Fruit fly (Drosophila melanogaster): ENCODE measurements around the gene Zasp67.
A peak's percentile ranks its signal among the peaks of the same experiment; 100 is the strongest.

Gene Zasp67

DNA sequence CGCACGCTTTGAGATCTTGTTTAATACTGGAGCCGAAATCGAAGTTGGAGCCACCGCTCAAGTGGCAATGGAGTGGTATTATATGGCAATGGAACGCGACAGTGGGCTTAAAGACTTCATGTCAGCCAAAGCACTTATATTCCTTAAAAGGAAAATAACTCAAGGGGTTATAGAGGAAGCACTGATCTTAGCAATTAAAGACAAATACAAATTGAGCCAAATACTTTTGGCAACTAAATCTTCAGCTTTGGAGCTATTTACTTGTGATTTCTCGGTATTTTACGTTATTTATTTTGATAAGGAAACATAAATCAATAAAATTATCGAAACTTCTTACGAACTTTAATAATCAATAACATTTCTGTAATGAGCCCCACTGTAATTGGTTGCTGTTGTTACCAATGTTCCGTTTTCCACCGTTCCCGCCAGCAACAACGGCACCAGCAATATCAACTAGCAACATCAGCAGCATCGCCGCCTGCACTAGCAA, 53.4 kb downstream of the Zasp67 start (continued):
- peak; percentile 27 for TF ChIP-seq CHES-1-like (GFP tag; optimal IDR thresholded peaks at IDR 0.05)
- TF ChIP-seq Lim3 (GFP tag; IDR thresholded peaks at IDR 0.05): no peak
- no peak for TF ChIP-seq CG3838 (GFP tag; optimal IDR thresholded peaks at IDR 0.05)
- no peak for TF ChIP-seq CG4617 (GFP tag; optimal IDR thresholded peaks at IDR 0.05; ENCODE audit: borderline replicate concordance)
- TF ChIP-seq yki (optimal IDR thresholded peaks at IDR 0.05): no peak
- peak; percentile 93 for TF ChIP-seq nau (GFP tag; optimal IDR thresholded peaks at IDR 0.05)
- peak; percentile 12 for TF ChIP-seq trh (GFP tag; optimal IDR thresholded peaks at IDR 0.05)
- TF ChIP-seq Hsf (GFP tag; optimal IDR thresholded peaks at IDR 0.05): peak; percentile 68
- peak; percentile 83 for TF ChIP-seq peb (GFP tag; IDR thresholded peaks at IDR 0.05)
- peak; percentile 68 for TF ChIP-seq caup (GFP tag; optimal IDR thresholded peaks at IDR 0.05; ENCODE audit: severe bottlenecking)
- peak; percentile 77 for TF ChIP-seq CG3847 (GFP tag; IDR thresholded peaks at IDR 0.05)
- TF ChIP-seq dysf (GFP tag; IDR thresholded peaks at IDR 0.05): peak; percentile 92
- peak; percentile 76 for TF ChIP-seq gsb (GFP tag; IDR thresholded peaks at IDR 0.05)
- TF ChIP-seq Ssrp (tag; optimal IDR thresholded peaks at IDR 0.05): peak; percentile 74
- TF ChIP-seq ewg (GFP tag; optimal IDR thresholded peaks at IDR 0.05): peak; percentile 66
- peak; percentile 31 for TF ChIP-seq slp2 (GFP tag; optimal IDR thresholded peaks at IDR 0.05)
- TF ChIP-seq sc (optimal IDR thresholded peaks at IDR 0.05): no peak
- TF ChIP-seq sc (GFP tag; optimal IDR thresholded peaks at IDR 0.05): peak; percentile 58
- peak; percentile 85 for TF ChIP-seq CG6654 (GFP tag; optimal IDR thresholded peaks at IDR 0.05)
- peak; percentile 75 for TF ChIP-seq sqz (GFP tag; optimal IDR thresholded peaks at IDR 0.05)
- TF ChIP-seq CG31388 (GFP tag; optimal IDR thresholded peaks at IDR 0.05): peak; percentile 87
- peak; percentile 76 for TF ChIP-seq CG15601 (tag; optimal IDR thresholded peaks at IDR 0.05)
- TF ChIP-seq pum (GFP tag; optimal IDR thresholded peaks at IDR 0.05): peak; percentile 85
- TF ChIP-seq CG6254 (GFP tag; optimal IDR thresholded peaks at IDR 0.05): peak; percentile 92
- TF ChIP-seq H15 (GFP tag; IDR thresholded peaks at IDR 0.05): peak; percentile 83; the same call in 2 of the 3 replicates
- TF ChIP-seq Gsc (GFP tag; IDR thresholded peaks at IDR 0.05): peak; percentile 67
- peak; percentile 80 for TF ChIP-seq gcm (GFP tag; optimal IDR thresholded peaks at IDR 0.05)
- TF ChIP-seq emc (GFP tag; optimal IDR thresholded peaks at IDR 0.05): peak; percentile 40
- TF ChIP-seq CG16863 (GFP tag; optimal IDR thresholded peaks at IDR 0.05): peak; percentile 51
- TF ChIP-seq YL-1 (GFP tag; optimal IDR thresholded peaks at IDR 0.05): peak; percentile 12
- TF ChIP-seq NC2β (GFP tag; optimal IDR thresholded peaks at IDR 0.05): peak; percentile 60
- TF ChIP-seq HLHmδ (GFP tag; optimal IDR thresholded peaks at IDR 0.05): no peak
- peak; percentile 81 for TF ChIP-seq CG32767 (GFP tag; IDR thresholded peaks at IDR 0.05)
- TF ChIP-seq CG5245 (GFP tag; optimal IDR thresholded peaks at IDR 0.05): peak; percentile 89
- peak; percentile 44; the same call in 1 of the 2 replicates for TF ChIP-seq CG1024 (GFP tag; IDR thresholded peaks at IDR 0.05)
- TF ChIP-seq CG4282 (GFP tag; optimal IDR thresholded peaks at IDR 0.05): peak; percentile 4
- peak; percentile 93 for TF ChIP-seq CG13296 (GFP tag; optimal IDR thresholded peaks at IDR 0.05)
- TF ChIP-seq pan (optimal IDR thresholded peaks at IDR 0.05): no peak
- TF ChIP-seq pan (GFP tag; optimal IDR thresholded peaks at IDR 0.05 in 1 of 2, IDR thresholded peaks at IDR 0.05 in 1 of 2): peak in 1 of 2 experiments; percentile 89
- TF ChIP-seq Bdp1 (GFP tag; optimal IDR thresholded peaks at IDR 0.05): peak; percentile 5
- peak; percentile 76 for TF ChIP-seq CG8359 (GFP tag; optimal IDR thresholded peaks at IDR 0.05; ENCODE audit: borderline replicate concordance)
- no peak for TF ChIP-seq Dll (GFP tag; IDR thresholded peaks at IDR 0.05; ENCODE audit: partially characterized antibody)
- peak; percentile 86 for TF ChIP-seq nmo (GFP tag; optimal IDR thresholded peaks at IDR 0.05)
- peak; percentile 93 for TF ChIP-seq CG8924 (tag; optimal IDR thresholded peaks at IDR 0.05)
- peak; percentile 58 for TF ChIP-seq Sry-β (GFP tag; optimal IDR thresholded peaks at IDR 0.05)
- peak; percentile 78 for TF ChIP-seq pnt (GFP tag; optimal IDR thresholded peaks at IDR 0.05)
- peak; percentile 95 for TF ChIP-seq CG6689 (GFP tag; IDR thresholded peaks at IDR 0.05)
- peak; percentile 84 for TF ChIP-seq CG11456 (GFP tag; IDR thresholded peaks at IDR 0.05)
- TF ChIP-seq Elba2 (GFP tag; optimal IDR thresholded peaks at IDR 0.05): no peak
- peak; percentile 45 for TF ChIP-seq stwl (tag; optimal IDR thresholded peaks at IDR 0.05)
- TF ChIP-seq tup (GFP tag; optimal IDR thresholded peaks at IDR 0.05): no peak

Measured in whole organism, embryonic.